Comparison of ENCODE assay signal across 1 fruit fly cellular context in genomic region chr3L:10856534-10857030, dm6.
A peak's percentile ranks its signal among the peaks of the same experiment; 100 is the strongest.
TF ChIP-seq lines count a peak whose summit lies in the region.

No protein-coding gene starts in this region.

TF ChIP-seq in whole organism, embryonic, 481 proteins besides CTCF, POLR2A, EP300 and RAD21 (continued from another document):
- peak; percentile 71 for TF ChIP-seq D19A (tag; optimal IDR thresholded peaks at IDR 0.05; lab: Kevin White, UChicago)
- TF ChIP-seq chn (GFP tag; optimal IDR thresholded peaks at IDR 0.05; lab: Kevin White, UChicago), result peak; percentile 65
- peak; percentile 48 for TF ChIP-seq CG1792 (GFP tag; optimal IDR thresholded peaks at IDR 0.05; lab: Kevin White, UChicago)
- TF ChIP-seq gcm2 (GFP tag; optimal IDR thresholded peaks at IDR 0.05; lab: Kevin White, UChicago), result no peak
- TF ChIP-seq Ets97D (GFP tag; optimal IDR thresholded peaks at IDR 0.05; lab: Kevin White, UChicago), result peak; percentile 2
- TF ChIP-seq pnt (GFP tag; optimal IDR thresholded peaks at IDR 0.05; lab: Kevin White, UChicago), result no peak
- TF ChIP-seq Hr51 (GFP tag; optimal IDR thresholded peaks at IDR 0.05; lab: Kevin White, UChicago), result peak; percentile 37 to 53
- no peak for TF ChIP-seq CG10366 (GFP tag; IDR thresholded peaks at IDR 0.05; lab: Robert Waterston, UW)
- peak; percentile 42 for TF ChIP-seq Abd-B (GFP tag; optimal IDR thresholded peaks at IDR 0.05; lab: Kevin White, UChicago)
- no peak for TF ChIP-seq ind (GFP tag; optimal IDR thresholded peaks at IDR 0.05; lab: Kevin White, UChicago)
- TF ChIP-seq Dad (GFP tag; optimal IDR thresholded peaks at IDR 0.05; lab: Kevin White, UChicago), result peak; percentile 19
- TF ChIP-seq crc (GFP tag; optimal IDR thresholded peaks at IDR 0.05; lab: Kevin White, UChicago), result no peak
- no peak for TF ChIP-seq CG6689 (GFP tag; IDR thresholded peaks at IDR 0.05; lab: Robert Waterston, UW)
- TF ChIP-seq CG31365 (tag; optimal IDR thresholded peaks at IDR 0.05; lab: Kevin White, UChicago), result peak; percentile 4
- peak; percentile 13 for TF ChIP-seq CG4707 (GFP tag; optimal IDR thresholded peaks at IDR 0.05; lab: Kevin White, UChicago)
- no peak for TF ChIP-seq emc (GFP tag; optimal IDR thresholded peaks at IDR 0.05; lab: Kevin White, UChicago)
- peak; percentile 22 for TF ChIP-seq Sry-δ (GFP tag; optimal IDR thresholded peaks at IDR 0.05; lab: Kevin White, UChicago)
- no peak for TF ChIP-seq Taf1 (GFP tag; IDR thresholded peaks at IDR 0.05; lab: Robert Waterston, UW)
- no peak for TF ChIP-seq dimm (GFP tag; IDR thresholded peaks at IDR 0.05; lab: Robert Waterston, UW)
- TF ChIP-seq NFAT (GFP tag; IDR thresholded peaks at IDR 0.05; lab: Robert Waterston, UW), result 0 out of 2 replicates have a peak, but pooled peaks have one; percentile 9
- no peak for TF ChIP-seq CG12942 (GFP tag; optimal IDR thresholded peaks at IDR 0.05; lab: Kevin White, UChicago)
- TF ChIP-seq grn (GFP tag; optimal IDR thresholded peaks at IDR 0.05; lab: Kevin White, UChicago), result peak; percentile 100
- TF ChIP-seq Opbp (GFP tag; IDR thresholded peaks at IDR 0.05; lab: Robert Waterston, UW; ENCODE audit: partially characterized antibody), result peak; percentile 51; the same call in 1 of the 3 replicates
- TF ChIP-seq unpg (GFP tag; optimal IDR thresholded peaks at IDR 0.05; lab: Kevin White, UChicago), result no peak
- TF ChIP-seq CG1024 (GFP tag; IDR thresholded peaks at IDR 0.05; lab: Robert Waterston, UW), result 0 out of 2 replicates have a peak, but pooled peaks have one; percentile 19
- no peak for TF ChIP-seq Gug (GFP tag; IDR thresholded peaks at IDR 0.05; lab: Robert Waterston, UW)
- TF ChIP-seq YL-1 (GFP tag; optimal IDR thresholded peaks at IDR 0.05; lab: Kevin White, UChicago), result peak; percentile 24
- TF ChIP-seq ro (GFP tag; IDR thresholded peaks at IDR 0.05; lab: Robert Waterston, UW), result no peak
- no peak for TF ChIP-seq CG15269 (tag; optimal IDR thresholded peaks at IDR 0.05; lab: Kevin White, UChicago)
- TF ChIP-seq CG10654 (GFP tag; optimal IDR thresholded peaks at IDR 0.05; lab: Kevin White, UChicago), result no peak
- peak; percentile 63 for TF ChIP-seq CG6254 (GFP tag; optimal IDR thresholded peaks at IDR 0.05; lab: Kevin White, UChicago)
- TF ChIP-seq CG13894 (tag; optimal IDR thresholded peaks at IDR 0.05; lab: Kevin White, UChicago), result peak; percentile 87
- no peak for TF ChIP-seq wek (GFP tag; optimal IDR thresholded peaks at IDR 0.05; lab: Kevin White, UChicago)
- no peak for TF ChIP-seq CG7928 (GFP tag; optimal IDR thresholded peaks at IDR 0.05; lab: Kevin White, UChicago)
- peak; percentile 65 for TF ChIP-seq CG42726 (GFP tag; IDR thresholded peaks at IDR 0.05; lab: Robert Waterston, UW; ENCODE audit: partially characterized antibody)
- no peak for TF ChIP-seq CG11456 (GFP tag; IDR thresholded peaks at IDR 0.05; lab: Robert Waterston, UW)
- TF ChIP-seq pzg (GFP tag; optimal IDR thresholded peaks at IDR 0.05; lab: Kevin White, UChicago), result no peak
- no peak for TF ChIP-seq dati (GFP tag; IDR thresholded peaks at IDR 0.05; lab: Robert Waterston, UW)
- TF ChIP-seq E2f2 (GFP tag; IDR thresholded peaks at IDR 0.05; lab: Robert Waterston, UW), result no peak; the same call in 1 of the 2 replicates
- no peak for TF ChIP-seq CG10979 (tag; optimal IDR thresholded peaks at IDR 0.05; lab: Kevin White, UChicago)
- no peak for TF ChIP-seq Sox102F (GFP tag; optimal IDR thresholded peaks at IDR 0.05; lab: Kevin White, UChicago)
- TF ChIP-seq Camta (GFP tag; optimal IDR thresholded peaks at IDR 0.05; lab: Kevin White, UChicago), result no peak
- TF ChIP-seq ab (GFP tag; optimal IDR thresholded peaks at IDR 0.05; lab: Kevin White, UChicago), result peak; percentile 57
- no peak for TF ChIP-seq C15 (GFP tag; IDR thresholded peaks at IDR 0.05; lab: Robert Waterston, UW)
- TF ChIP-seq Bteb2 (GFP tag; optimal IDR thresholded peaks at IDR 0.05; lab: Kevin White, UChicago), result no peak
- no peak for TF ChIP-seq CG11085 (GFP tag; IDR thresholded peaks at IDR 0.05; lab: Robert Waterston, UW)
- no peak for TF ChIP-seq jumu (GFP tag; optimal IDR thresholded peaks at IDR 0.05; lab: Kevin White, UChicago)
- peak; percentile 79; the same call in 1 of the 2 replicates for TF ChIP-seq CG32767 (GFP tag; IDR thresholded peaks at IDR 0.05; lab: Robert Waterston, UW)
- peak; percentile 80 for TF ChIP-seq nerfin-1 (tag; optimal IDR thresholded peaks at IDR 0.05; lab: Kevin White, UChicago)
- 0 out of 2 replicates have a peak, but pooled peaks have one; percentile 11 for TF ChIP-seq Ptx1 (GFP tag; IDR thresholded peaks at IDR 0.05; lab: Robert Waterston, UW)
- TF ChIP-seq NfI (GFP tag; optimal IDR thresholded peaks at IDR 0.05; lab: Kevin White, UChicago), result peak; percentile 15
- peak; percentile 98 for TF ChIP-seq sd (tag; optimal IDR thresholded peaks at IDR 0.05; lab: Kevin White, UChicago)
- TF ChIP-seq CHES-1-like (GFP tag; optimal IDR thresholded peaks at IDR 0.05; lab: Kevin White, UChicago), result peak; percentile 71
- peak; percentile 9 for TF ChIP-seq CG2120 (GFP tag; optimal IDR thresholded peaks at IDR 0.05; lab: Kevin White, UChicago)
- no peak for TF ChIP-seq Rx (GFP tag; IDR thresholded peaks at IDR 0.05; lab: Robert Waterston, UW)
- TF ChIP-seq Jarid2 (GFP tag; optimal IDR thresholded peaks at IDR 0.05; lab: Kevin White, UChicago), result peak; percentile 43
- TF ChIP-seq fd96Cb (tag; optimal IDR thresholded peaks at IDR 0.05; lab: Kevin White, UChicago), result no peak
- peak; percentile 100 for TF ChIP-seq CG1832 (GFP tag; optimal IDR thresholded peaks at IDR 0.05; lab: Kevin White, UChicago)
- no peak for TF ChIP-seq CG17361 (GFP tag; IDR thresholded peaks at IDR 0.05; lab: Robert Waterston, UW)
- TF ChIP-seq D (optimal IDR thresholded peaks at IDR 0.05; lab: Kevin White, UChicago), result peak; percentile 79
- peak; percentile 62 for TF ChIP-seq D (GFP tag; optimal IDR thresholded peaks at IDR 0.05; lab: Kevin White, UChicago)
- TF ChIP-seq CG17359 (tag; optimal IDR thresholded peaks at IDR 0.05; lab: Kevin White, UChicago), result peak; percentile 8
- TF ChIP-seq kni (GFP tag; optimal IDR thresholded peaks at IDR 0.05; lab: Kevin White, UChicago), result peak; percentile 90
- TF ChIP-seq nau (GFP tag; optimal IDR thresholded peaks at IDR 0.05; lab: Kevin White, UChicago), result peak; percentile 61
- TF ChIP-seq CG18262 (tag; optimal IDR thresholded peaks at IDR 0.05; lab: Kevin White, UChicago), result peak; percentile 3
- TF ChIP-seq CG17829 (tag; optimal IDR thresholded peaks at IDR 0.05; lab: Kevin White, UChicago), result peak; percentile 69
- TF ChIP-seq Oli (tag; optimal IDR thresholded peaks at IDR 0.05; lab: Kevin White, UChicago), result no peak
- TF ChIP-seq hbn (GFP tag; IDR thresholded peaks at IDR 0.05; lab: Robert Waterston, UW; ENCODE audit: partially characterized antibody), result no peak
- no peak for TF ChIP-seq dpn (GFP tag; optimal IDR thresholded peaks at IDR 0.05; lab: Kevin White, UChicago)
- no peak for TF ChIP-seq Poxn (GFP tag; IDR thresholded peaks at IDR 0.05; lab: Robert Waterston, UW)
- peak; percentile 35 for TF ChIP-seq CG15601 (tag; optimal IDR thresholded peaks at IDR 0.05; lab: Kevin White, UChicago)
- peak; percentile 24 for TF ChIP-seq CG33557 (GFP tag; optimal IDR thresholded peaks at IDR 0.05; lab: Kevin White, UChicago)
- TF ChIP-seq psq (GFP tag; optimal IDR thresholded peaks at IDR 0.05; lab: Kevin White, UChicago), result peak; percentile 7
- TF ChIP-seq CG30020 (tag; optimal IDR thresholded peaks at IDR 0.05; lab: Kevin White, UChicago), result no peak
- TF ChIP-seq hkb (optimal IDR thresholded peaks at IDR 0.05; lab: Kevin White, UChicago), result no peak
- peak; percentile 56 for TF ChIP-seq hkb (GFP tag; IDR thresholded peaks at IDR 0.05; lab: Robert Waterston, UW)
- no peak for TF ChIP-seq danr (GFP tag; IDR thresholded peaks at IDR 0.05; lab: Robert Waterston, UW)
- TF ChIP-seq CG10321 (GFP tag; IDR thresholded peaks at IDR 0.05; lab: Robert Waterston, UW), result peak; percentile 95
- peak; percentile 15 for TF ChIP-seq CG15514 (GFP tag; optimal IDR thresholded peaks at IDR 0.05; lab: Kevin White, UChicago)
- TF ChIP-seq ftz-f1 (GFP tag; optimal IDR thresholded peaks at IDR 0.05; lab: Kevin White, UChicago), result peak; percentile 68
- no peak for TF ChIP-seq fru (optimal IDR thresholded peaks at IDR 0.05; lab: Kevin White, UChicago)
- TF ChIP-seq CG18764 (GFP tag; optimal IDR thresholded peaks at IDR 0.05; lab: Kevin White, UChicago), result no peak
- TF ChIP-seq so (GFP tag; IDR thresholded peaks at IDR 0.05; lab: Robert Waterston, UW), result peak; percentile 88; the same call in 2 of the 3 replicates
- TF ChIP-seq Neu2 (GFP tag; optimal IDR thresholded peaks at IDR 0.05; lab: Kevin White, UChicago; ENCODE audit: borderline replicate concordance), result peak; percentile 11
- TF ChIP-seq luna (GFP tag; optimal IDR thresholded peaks at IDR 0.05; lab: Kevin White, UChicago), result no peak
- TF ChIP-seq PHDP (tag; optimal IDR thresholded peaks at IDR 0.05; lab: Kevin White, UChicago), result no peak
- no peak for TF ChIP-seq inv (GFP tag; IDR thresholded peaks at IDR 0.05; lab: Robert Waterston, UW; ENCODE audit: partially characterized antibody)
- TF ChIP-seq cad (GFP tag; optimal IDR thresholded peaks at IDR 0.05; lab: Kevin White, UChicago), result peak; percentile 43
- no peak for TF ChIP-seq CG13775 (GFP tag; optimal IDR thresholded peaks at IDR 0.05; lab: Kevin White, UChicago)
- no peak for TF ChIP-seq MESR4 (GFP tag; optimal IDR thresholded peaks at IDR 0.05; lab: Kevin White, UChicago)
- peak; percentile 19; the same call in 1 of the 2 replicates for TF ChIP-seq ranshi (GFP tag; IDR thresholded peaks at IDR 0.05; lab: Robert Waterston, UW)
- no peak for TF ChIP-seq TFAM (GFP tag; optimal IDR thresholded peaks at IDR 0.05; lab: Kevin White, UChicago)
- no peak for TF ChIP-seq Dp (GFP tag; optimal IDR thresholded peaks at IDR 0.05; lab: Kevin White, UChicago)
- peak; percentile 11 for TF ChIP-seq grau (tag; optimal IDR thresholded peaks at IDR 0.05; lab: Kevin White, UChicago)
- peak; percentile 10 for TF ChIP-seq HHEX (GFP tag; optimal IDR thresholded peaks at IDR 0.05; lab: Kevin White, UChicago)
- peak; percentile 56; the same call in 1 of the 2 replicates for TF ChIP-seq CG13287 (GFP tag; IDR thresholded peaks at IDR 0.05; lab: Robert Waterston, UW; ENCODE audit: partially characterized antibody)
- TF ChIP-seq sna (GFP tag; IDR thresholded peaks at IDR 0.05; lab: Robert Waterston, UW; ENCODE audit: partially characterized antibody), result peak; percentile 45; the same call in 1 of the 2 replicates
- TF ChIP-seq Pdp1 (GFP tag; optimal IDR thresholded peaks at IDR 0.05; lab: Kevin White, UChicago), result peak in 1 of 2 experiments; percentile 76
- peak; percentile 56 for TF ChIP-seq CG1603 (tag; optimal IDR thresholded peaks at IDR 0.05; lab: Kevin White, UChicago)
- peak; percentile 55; the same call in 1 of the 2 replicates for TF ChIP-seq seq (GFP tag; IDR thresholded peaks at IDR 0.05; lab: Robert Waterston, UW)
- TF ChIP-seq Deaf1 (tag; optimal IDR thresholded peaks at IDR 0.05; lab: Kevin White, UChicago), result peak; percentile 100
- no peak for TF ChIP-seq CG43689 (GFP tag; IDR thresholded peaks at IDR 0.05; lab: Robert Waterston, UW)
- no peak for TF ChIP-seq CG14014 (GFP tag; IDR thresholded peaks at IDR 0.05; lab: Robert Waterston, UW)
- TF ChIP-seq lilli (GFP tag; optimal IDR thresholded peaks at IDR 0.05; lab: Kevin White, UChicago), result no peak
- no peak for TF ChIP-seq vfl (GFP tag; optimal IDR thresholded peaks at IDR 0.05; lab: Kevin White, UChicago)
- peak; percentile 18 for TF ChIP-seq Blimp-1 (GFP tag; optimal IDR thresholded peaks at IDR 0.05; lab: Kevin White, UChicago)
- no peak for TF ChIP-seq Hmr (GFP tag; optimal IDR thresholded peaks at IDR 0.05; lab: Kevin White, UChicago)
- no peak for TF ChIP-seq CG15011 (GFP tag; optimal IDR thresholded peaks at IDR 0.05; lab: Kevin White, UChicago)
- no peak for TF ChIP-seq CG12104 (GFP tag; optimal IDR thresholded peaks at IDR 0.05; lab: Kevin White, UChicago)
- peak; percentile 37 for TF ChIP-seq CG12659 (GFP tag; optimal IDR thresholded peaks at IDR 0.05; lab: Kevin White, UChicago)
- TF ChIP-seq CG17912 (GFP tag; optimal IDR thresholded peaks at IDR 0.05; lab: Kevin White, UChicago), result no peak
- no peak for TF ChIP-seq jigr1 (GFP tag; IDR thresholded peaks at IDR 0.05; lab: Robert Waterston, UW)
- no peak for TF ChIP-seq Mad (GFP tag; optimal IDR thresholded peaks at IDR 0.05; lab: Kevin White, UChicago)
- TF ChIP-seq CG8924 (tag; optimal IDR thresholded peaks at IDR 0.05; lab: Kevin White, UChicago), result peak; percentile 75
- TF ChIP-seq Sry-β (GFP tag; optimal IDR thresholded peaks at IDR 0.05; lab: Kevin White, UChicago), result no peak
- peak; percentile 81 for TF ChIP-seq pros (GFP tag; optimal IDR thresholded peaks at IDR 0.05; lab: Kevin White, UChicago)
- no peak for TF ChIP-seq Meics (GFP tag; optimal IDR thresholded peaks at IDR 0.05; lab: Kevin White, UChicago)
- TF ChIP-seq bigmax (GFP tag; optimal IDR thresholded peaks at IDR 0.05; lab: Kevin White, UChicago), result no peak
- no peak for TF ChIP-seq tup (GFP tag; optimal IDR thresholded peaks at IDR 0.05; lab: Kevin White, UChicago)
- TF ChIP-seq Fer1 (GFP tag; optimal IDR thresholded peaks at IDR 0.05; lab: Kevin White, UChicago), result peak; percentile 69
- TF ChIP-seq jing (GFP tag; optimal IDR thresholded peaks at IDR 0.05; lab: Kevin White, UChicago), result peak; percentile 9
- peak; percentile 68 for TF ChIP-seq CG4360 (GFP tag; IDR thresholded peaks at IDR 0.05; lab: Robert Waterston, UW)
- TF ChIP-seq CG8089 (GFP tag; optimal IDR thresholded peaks at IDR 0.05; lab: Kevin White, UChicago), result peak; percentile 27
- peak; percentile 26 for TF ChIP-seq disco-r (GFP tag; optimal IDR thresholded peaks at IDR 0.05; lab: Kevin White, UChicago)
- no peak for TF ChIP-seq CG12219 (GFP tag; optimal IDR thresholded peaks at IDR 0.05; lab: Kevin White, UChicago)
- no peak for TF ChIP-seq gem (tag; optimal IDR thresholded peaks at IDR 0.05; lab: Kevin White, UChicago)
- peak; percentile 54 for TF ChIP-seq ATbp (GFP tag; optimal IDR thresholded peaks at IDR 0.05; lab: Kevin White, UChicago)
- TF ChIP-seq schlank (tag; optimal IDR thresholded peaks at IDR 0.05; lab: Kevin White, UChicago), result no peak
